Fruit fly (Drosophila melanogaster) Kc167 (cell line): ENCODE measurements around the gene TwdlY.

Experiments
- Myc ChIP-seq: fragments of >200 bp; optimal IDR thresholded peaks from 2 replicates; lab custom pipeline; 2017; ENCODE audit warnings: missing external identifiers
- Sin3A ChIP-seq: fragments of >200 bp; optimal IDR thresholded peaks from 2 replicates; lab custom pipeline; 2018; ENCODE audit warnings: missing external identifiers
- h ChIP-seq: fragments of >200 bp; optimal IDR thresholded peaks from 3 replicates; lab custom pipeline; 2018; ENCODE audit warnings: missing external identifiers
- insv ChIP-seq: fragments of >200 bp; optimal IDR thresholded peaks from 3 replicates; lab custom pipeline; 2018; ENCODE audit warnings: missing external identifiers
- psq ChIP-seq: fragments of >200 bp; optimal IDR thresholded peaks from 2 replicates; lab custom pipeline; 2017; ENCODE audit warnings: missing external identifiers
- ttk ChIP-seq: sonication (Bioruptor generic); optimal IDR thresholded peaks from 2 replicates; lab custom pipeline; 2017; ENCODE audit warnings: missing external identifiers

The TwdlY gene

dm6 chrX:16734647-16735046, at the start of gene TwdlY:
TSS of gene TwdlY (plus strand) at chrX:16734947.
- TF ChIP-seq insv (lab: Kevin White, UChicago) (no peak), h (lab: Kevin White, UChicago) (no peak), Myc (lab: Kevin White, UChicago) (no peak), ttk (no peak), psq (no peak), Sin3A (lab: Kevin White, UChicago) (no peak)

DNA sequence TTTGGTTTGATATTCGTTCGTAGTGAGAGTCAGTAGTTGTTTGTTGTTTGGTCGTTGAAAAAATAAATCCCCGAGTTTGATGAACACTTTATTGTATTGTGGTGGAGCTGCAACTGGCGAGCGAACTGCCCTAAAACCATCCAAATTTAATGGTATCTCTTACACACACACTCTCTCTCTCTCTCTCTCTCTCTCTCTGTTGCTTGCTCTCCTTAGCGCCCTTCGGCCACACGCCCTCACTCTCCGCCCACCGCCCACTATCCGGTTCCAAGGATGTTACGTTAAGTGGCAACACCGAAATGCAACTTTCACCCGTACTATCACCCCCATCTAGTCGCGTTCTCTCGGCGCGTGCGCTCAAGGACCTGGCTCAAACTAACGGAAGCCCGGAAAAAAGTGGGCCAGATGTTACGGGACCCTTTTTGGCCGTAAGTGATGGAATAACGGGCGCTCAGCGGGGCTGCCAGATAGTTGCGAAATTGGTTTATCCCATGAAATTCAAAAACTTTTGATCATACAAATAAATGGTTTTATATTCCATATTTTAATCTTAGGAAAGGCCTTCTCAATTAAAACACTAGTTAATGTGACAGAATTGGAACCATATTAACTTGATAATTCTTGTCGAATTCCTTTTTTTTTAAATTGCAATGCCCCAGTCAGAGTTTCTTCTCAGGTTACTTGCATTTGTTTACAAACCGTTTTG, 47.2 kb upstream of the TwdlY start:
- no peak for TF ChIP-seq psq
- no peak for TF ChIP-seq Myc (lab: Kevin White, UChicago)
- no peak for TF ChIP-seq ttk
- TF ChIP-seq Sin3A (lab: Kevin White, UChicago), result no peak
- TF ChIP-seq insv (lab: Kevin White, UChicago), result no peak

DNA sequence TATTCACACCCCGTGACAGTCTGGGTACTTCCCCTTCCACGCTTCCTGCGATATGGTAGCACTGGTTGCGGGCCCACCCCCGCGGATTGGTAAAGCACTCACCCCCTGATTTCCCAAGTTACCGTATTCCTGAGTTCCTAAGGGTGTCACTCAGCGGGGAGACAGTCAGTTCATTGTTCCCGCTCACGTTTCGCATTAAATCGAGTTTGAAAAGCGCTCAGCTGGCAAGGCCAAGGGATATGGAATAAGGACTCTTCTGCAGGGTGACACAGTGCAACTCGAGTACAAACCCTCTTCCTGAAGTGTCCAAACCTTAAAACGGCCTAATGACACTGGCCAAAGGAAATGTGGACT, 46.7 kb upstream of the TwdlY start:
- TF ChIP-seq insv (lab: Kevin White, UChicago), result no peak
- TF ChIP-seq Sin3A (lab: Kevin White, UChicago), result no peak
- TF ChIP-seq Myc (lab: Kevin White, UChicago), result no peak
- TF ChIP-seq h (lab: Kevin White, UChicago), result no peak
- no peak for TF ChIP-seq psq
- TF ChIP-seq ttk, result no peak

DNA sequence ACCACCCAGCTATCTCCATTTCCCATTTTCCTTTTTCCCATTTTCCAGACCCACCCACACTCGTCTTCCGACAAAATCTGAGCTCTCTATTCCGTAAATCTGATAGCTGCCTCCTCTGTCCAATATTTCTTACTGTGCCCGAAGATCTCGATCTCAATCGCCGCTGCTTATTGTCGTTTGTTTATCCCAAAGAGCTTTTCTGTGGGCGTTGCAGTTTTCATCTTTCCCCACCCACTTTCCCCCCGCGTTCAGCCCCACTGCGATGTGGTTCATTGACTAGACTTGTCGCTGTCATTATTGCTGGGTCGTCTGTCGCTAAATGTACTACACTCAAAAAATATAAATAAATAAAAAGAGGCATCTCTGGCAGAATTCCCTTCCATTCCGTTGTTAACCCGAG, 45.4 kb upstream of the TwdlY start:
- TF ChIP-seq psq (no peak), Myc (lab: Kevin White, UChicago) (no peak), insv (lab: Kevin White, UChicago) (no peak), Sin3A (lab: Kevin White, UChicago) (no peak), h (lab: Kevin White, UChicago) (no peak), ttk (no peak)

DNA sequence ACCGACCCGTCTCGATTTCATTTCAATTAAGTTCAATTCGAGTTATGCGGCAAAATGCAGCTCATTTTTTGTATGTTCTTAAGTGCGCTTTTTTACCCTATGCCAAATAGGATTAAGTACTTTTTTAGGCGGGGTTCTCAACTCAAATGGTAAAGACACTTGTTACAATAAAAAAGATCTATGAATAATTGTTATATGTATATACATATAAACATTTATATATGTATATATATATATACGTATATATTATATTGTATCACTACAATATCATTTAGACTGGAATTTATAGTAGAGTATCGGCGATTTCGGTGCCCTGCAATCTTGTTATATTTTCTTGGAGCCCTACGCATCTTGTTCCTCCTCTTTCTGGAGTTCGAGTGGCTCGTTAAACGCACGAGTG, 44.8 kb upstream of the TwdlY start:
- TF ChIP-seq ttk (no peak), h (lab: Kevin White, UChicago) (no peak), insv (lab: Kevin White, UChicago) (no peak), Myc (lab: Kevin White, UChicago) (no peak), psq (no peak), Sin3A (lab: Kevin White, UChicago) (no peak)

dm6 chrX:16690499-16690898, 44.2 kb upstream of the TwdlY start:
- TF ChIP-seq Myc (lab: Kevin White, UChicago) (no peak), psq (no peak), h (lab: Kevin White, UChicago) (no peak), Sin3A (lab: Kevin White, UChicago) (no peak), ttk (no peak), insv (lab: Kevin White, UChicago) (no peak)

DNA sequence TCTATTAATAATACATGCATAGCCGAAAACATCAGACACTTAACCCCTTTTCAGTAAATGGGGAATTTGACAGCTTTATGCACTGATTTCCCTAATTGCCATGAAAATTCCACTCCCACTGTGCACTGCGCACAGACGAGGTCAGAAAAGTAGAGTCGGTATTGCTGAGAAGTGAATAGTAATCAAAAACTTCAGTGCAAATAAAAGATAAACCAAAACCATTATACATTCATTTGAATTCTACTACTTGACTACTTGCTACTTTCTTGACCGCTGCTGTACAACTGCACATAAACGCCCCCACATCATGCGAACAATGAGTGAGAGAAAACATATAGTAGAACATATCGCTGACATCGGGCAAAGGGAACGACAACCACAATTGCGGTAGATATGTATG, 43.3 kb upstream of the TwdlY start:
- TF ChIP-seq insv (lab: Kevin White, UChicago), result no peak
- no peak for TF ChIP-seq psq
- TF ChIP-seq ttk, result no peak
- no peak for TF ChIP-seq Myc (lab: Kevin White, UChicago)
- TF ChIP-seq h (lab: Kevin White, UChicago), result no peak
- no peak for TF ChIP-seq Sin3A (lab: Kevin White, UChicago)

- TF ChIP-seq h (lab: Kevin White, UChicago), result no peak
- no peak for TF ChIP-seq Sin3A (lab: Kevin White, UChicago)
- no peak for TF ChIP-seq psq
- TF ChIP-seq insv (lab: Kevin White, UChicago), result no peak
- TF ChIP-seq Myc (lab: Kevin White, UChicago), result no peak
- TF ChIP-seq ttk, result no peak
Observed at dm6 chrX:16692325-16692724, 42.4 kb upstream of the TwdlY start.

DNA sequence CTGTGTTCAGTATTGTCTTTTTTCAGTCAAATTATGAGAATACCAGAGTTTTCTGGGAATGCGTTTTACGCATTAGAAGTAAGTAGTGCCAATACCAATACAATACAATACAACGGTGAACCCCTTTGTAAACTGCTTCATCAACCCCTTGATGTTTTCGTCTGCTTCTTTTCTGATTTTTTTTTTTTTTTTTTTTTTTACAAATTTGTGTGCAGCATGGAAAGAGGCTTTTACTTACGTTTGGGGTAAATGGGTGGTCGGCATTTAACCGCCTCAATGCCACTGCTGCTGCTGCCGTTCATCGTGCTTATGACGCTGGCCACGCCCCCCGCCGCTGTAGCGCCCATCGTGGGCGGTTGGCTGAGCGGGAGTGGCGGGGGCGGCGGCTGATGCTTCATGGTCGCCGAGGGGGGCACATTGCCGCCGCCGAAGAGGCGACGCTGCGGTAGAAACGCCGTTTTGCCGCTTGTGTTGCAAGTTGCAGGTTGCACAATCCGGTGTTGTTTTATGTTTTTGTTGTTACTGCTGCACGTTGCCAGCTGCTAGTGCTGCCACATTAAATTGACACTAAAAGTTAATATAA, 40.9 kb upstream of the TwdlY start:
- TF ChIP-seq Myc (lab: Kevin White, UChicago), result no peak
- no peak for TF ChIP-seq psq
- TF ChIP-seq insv (lab: Kevin White, UChicago), result no peak
- TF ChIP-seq Sin3A (lab: Kevin White, UChicago), result no peak

DNA sequence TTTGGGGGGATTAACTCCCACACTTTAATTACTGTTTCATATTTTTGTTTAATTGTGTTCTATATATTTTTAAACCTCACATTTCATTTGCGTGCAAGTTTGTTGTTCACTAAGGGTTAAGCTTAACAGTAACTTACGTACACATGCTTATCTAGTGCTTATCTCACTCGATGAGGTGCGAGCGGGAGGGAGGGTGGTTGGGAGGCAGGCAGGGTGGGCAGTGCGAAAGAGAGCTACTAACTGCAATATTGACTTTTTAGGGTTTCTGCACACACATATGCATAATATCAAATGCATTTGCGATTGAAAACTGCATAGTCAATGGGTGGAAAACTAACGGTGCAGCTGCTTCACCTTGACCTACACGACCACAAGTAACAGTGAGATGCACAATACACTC, 40.3 kb upstream of the TwdlY start:
- TF ChIP-seq Myc (lab: Kevin White, UChicago) (no peak), ttk (no peak), h (lab: Kevin White, UChicago) (no peak), insv (lab: Kevin White, UChicago) (no peak), psq (no peak), Sin3A (lab: Kevin White, UChicago) (no peak)

dm6 chrX:16694959-16695358, 39.8 kb upstream of the TwdlY start, which contains the start of gene Septin4:
TSS of gene Septin4 (minus strand) at chrX:16695173.
- TF ChIP-seq ttk, result no peak

DNA sequence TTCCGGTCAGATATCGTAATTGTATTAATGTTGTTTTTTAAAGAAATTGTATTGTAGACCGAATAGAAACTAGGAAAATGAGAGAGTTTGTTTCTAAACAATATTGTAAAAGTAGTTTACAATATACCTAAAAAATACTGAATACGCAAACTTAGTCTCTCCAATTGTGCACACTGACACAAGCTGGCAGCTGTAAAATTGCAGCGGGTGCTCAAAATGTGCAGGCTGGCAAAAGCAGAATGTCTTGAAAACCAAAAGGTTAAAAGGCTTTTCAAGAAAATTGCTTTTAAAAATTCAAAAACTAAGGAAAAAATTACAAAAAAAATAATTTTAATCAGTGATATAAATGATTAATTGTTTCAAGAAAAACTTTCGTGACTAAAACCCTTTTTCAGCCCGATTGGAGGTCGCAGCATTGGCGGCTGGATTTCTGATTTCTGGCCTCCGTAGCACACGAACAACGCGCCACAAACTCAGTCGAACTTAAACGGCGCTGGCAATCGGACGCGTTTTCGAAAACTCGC, 39.0 kb upstream of the TwdlY start, which contains the start of gene CG4678:
CG4678 (plus strand) TSS at position 474 of the 524 bp plus-strand sequence.
- no peak for TF ChIP-seq Myc (lab: Kevin White, UChicago)
- no peak for TF ChIP-seq ttk
- TF ChIP-seq h (lab: Kevin White, UChicago), result no peak
- no peak for TF ChIP-seq Sin3A (lab: Kevin White, UChicago)
- TF ChIP-seq insv (lab: Kevin White, UChicago), result no peak
- no peak for TF ChIP-seq psq
